Worm (Caenorhabditis elegans) whole organism, midembryonic: ENCODE results near the gene acs-9.

ENCODE experiments used
- T22C8.4 ChIP-seq: fragments of 200-800 bp; sonication (Bioruptor generic); IDR thresholded peaks from 2 replicates; pipeline ENCODE4 v1.3.6; 2022; ENCODE audit warnings: missing genetic modification characterization, missing compliant biosample characterization
- cog-1 ChIP-seq: sonication (generic microtip); optimal IDR thresholded peaks from 2 replicates; lab custom pipeline; 2016; ENCODE audit warnings: missing genetic modification characterization, missing compliant biosample characterization
- flt-1 ChIP-seq: fragments of 200-800 bp; sonication (Bioruptor generic); IDR thresholded peaks from 2 replicates; pipeline ENCODE4 v1.3.6; 2022; ENCODE audit warnings: missing genetic modification characterization, missing compliant biosample characterization
- med-1 ChIP-seq: sonication (generic microtip); optimal IDR thresholded peaks from 2 replicates; lab custom pipeline; 2017; ENCODE audit warnings: missing genetic modification characterization, mild to moderate bottlenecking, missing compliant biosample characterization, antibody characterized with exemption, missing genetic modification reagents; ENCODE audit not compliant: insufficient read depth
- tab-1 ChIP-seq: fragments of 200-800 bp; sonication (Bioruptor generic); IDR thresholded peaks from 2 replicates; pipeline ENCODE4 v1.3.6; 2022; ENCODE audit warnings: missing genetic modification characterization, missing compliant biosample characterization
- ztf-23 ChIP-seq: fragments of 200-800 bp; sonication (Bioruptor generic); IDR thresholded peaks from 2 replicates; pipeline ENCODE4 v1.3.6; 2022; ENCODE audit warnings: missing genetic modification reagents, missing genetic modification characterization, missing compliant biosample characterization
- ztf-29 ChIP-seq: fragments of 200-800 bp; sonication (Bioruptor generic); IDR thresholded peaks from 2 replicates; pipeline ENCODE4 v1.3.6; 2022; ENCODE audit warnings: missing genetic modification reagents, missing genetic modification characterization, missing compliant biosample characterization

- TF ChIP-seq ztf-29 (GFP tag; lab: Robert Waterston, UW) (no peak), T22C8.4 (GFP tag; lab: Robert Waterston, UW) (no peak), ztf-23 (GFP tag; lab: Robert Waterston, UW) (no peak), med-1 (GFP tag; lab: Kevin White, UChicago) (no peak), flt-1 (no peak), cog-1 (tag; lab: Kevin White, UChicago) (no peak), tab-1 (GFP tag; lab: Robert Waterston, UW) (no peak)
These were observed at the start of gene acs-9 for ce11 chrX:16880426-16880825.
